Worm (Caenorhabditis elegans): ENCODE measurements around the gene hrpu-2.

DNA sequence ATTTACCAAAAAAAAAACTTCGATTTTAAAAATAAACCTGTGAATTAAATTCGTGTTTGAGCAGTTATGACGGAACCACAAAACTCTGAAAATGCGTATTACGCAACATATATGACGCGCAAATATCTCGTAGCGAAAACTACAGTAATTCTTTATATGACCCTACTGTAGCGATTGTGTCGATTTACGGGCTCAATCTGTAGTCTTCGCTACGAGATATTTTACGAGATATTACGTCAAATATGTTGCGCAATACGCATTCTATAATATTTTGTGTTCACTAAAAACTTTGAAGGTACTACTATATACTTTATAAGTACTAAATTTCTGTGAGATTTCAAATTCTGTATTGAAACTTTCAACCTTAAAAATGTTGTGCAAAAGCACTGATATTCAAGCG, 40.2 kb upstream of the hrpu-2 start:
- TF ChIP-seq dox-1 (GFP tag; IDR thresholded peaks at IDR 0.05) = no peak
- TF ChIP-seq F49E8.2 (tag; optimal IDR thresholded peaks at IDR 0.05; ENCODE audit: insufficient read depth) = no peak
- TF ChIP-seq hmg-1.2 (GFP tag; IDR thresholded peaks at IDR 0.05) = no peak
- no peak for TF ChIP-seq pha-4 (tag; optimal IDR thresholded peaks at IDR 0.05)
- no peak for TF ChIP-seq F37B4.10 (GFP tag; IDR thresholded peaks at IDR 0.05)
- no peak for TF ChIP-seq F52B5.7 (tag; optimal IDR thresholded peaks at IDR 0.05)

Data from whole organism, young adult.